Fruit fly (Drosophila melanogaster) whole organism, embryonic: ENCODE data around the gene CG13893.

Source experiments
- CG10147 ChIP-seq: fragments of 200-800 bp; sonication (Bioruptor generic); optimal IDR thresholded peaks from 2 replicates; lab custom pipeline; 2019; ENCODE audit warnings: missing biosample characterization, mild to moderate bottlenecking, missing genetic modification characterization, moderate library complexity
- CG1024 ChIP-seq: fragments of 200-800 bp; sonication (Bioruptor generic); IDR thresholded peaks from 2 replicates; pipeline ENCODE4 v1.3.6; 2022; ENCODE audit warnings: missing biosample characterization, missing genetic modification characterization
- CG12769 ChIP-seq: fragments of 200-800 bp; sonication (Bioruptor generic); optimal IDR thresholded peaks from 2 replicates; lab custom pipeline; 2019; ENCODE audit warnings: missing biosample characterization, mild to moderate bottlenecking, missing genetic modification characterization, moderate library complexity
- CG30431 ChIP-seq: fragments of 200-800 bp; sonication (Bioruptor generic); optimal IDR thresholded peaks from 2 replicates; lab custom pipeline; 2017; ENCODE audit warnings: missing biosample characterization, missing genetic modification characterization
- D19A ChIP-seq: fragments of 200-800 bp; optimal IDR thresholded peaks from 3 replicates; lab custom pipeline; 2019; ENCODE audit warnings: missing biosample characterization, mild to moderate bottlenecking, missing genetic modification characterization, moderate library complexity
- Dref ChIP-seq: fragments of 200-800 bp; sonication (Bioruptor generic); IDR thresholded peaks from 2 replicates; pipeline ENCODE4 v1.3.6; 2022; ENCODE audit warnings: missing biosample characterization, missing genetic modification characterization
- Nf-YA ChIP-seq: fragments of 200-800 bp; sonication (Bioruptor generic); IDR thresholded peaks from 2 replicates; pipeline ENCODE4 v1.3.6; 2022; ENCODE audit warnings: missing biosample characterization, missing genetic modification characterization
- Stat92E ChIP-seq, 3 experiments: fragments of >200 bp in 2 of 3; fragments of 200-800 bp in 1 of 3; sonication (Bioruptor generic) in 1 of 3; optimal IDR thresholded peaks; 2 replicates each; lab custom pipeline; 2017 to 2019; ENCODE audit warnings: missing biosample characterization in 3 of 3, missing genetic modification characterization in 3 of 3, mild to moderate bottlenecking in 1 of 3, moderate library complexity in 1 of 3
- Tbp ChIP-seq: fragments of >200 bp; optimal IDR thresholded peaks from 2 replicates; lab custom pipeline; 2018; ENCODE audit warnings: missing biosample characterization, missing genetic modification characterization
- YL-1 ChIP-seq: fragments of 200-800 bp; sonication (Bioruptor generic); optimal IDR thresholded peaks from 3 replicates; lab custom pipeline; 2017; ENCODE audit warnings: missing biosample characterization, mild to moderate bottlenecking, missing genetic modification characterization
- btn ChIP-seq: fragments of 200-800 bp; sonication (Bioruptor generic); optimal IDR thresholded peaks from 2 replicates; lab custom pipeline; 2016; ENCODE audit warnings: missing biosample characterization, missing genetic modification characterization
- cg ChIP-seq: fragments of 200-800 bp; sonication (Bioruptor generic); optimal IDR thresholded peaks from 3 replicates; lab custom pipeline; 2019; ENCODE audit warnings: missing biosample characterization, mild to moderate bottlenecking, missing genetic modification characterization, moderate library complexity
- slou ChIP-seq: fragments of 200-800 bp; sonication (Bioruptor generic); optimal IDR thresholded peaks from 3 replicates; lab custom pipeline; 2016; ENCODE audit warnings: missing biosample characterization, missing genetic modification characterization
- sr ChIP-seq: fragments of 200-800 bp; sonication (Bioruptor generic); IDR thresholded peaks from 3 replicates; pipeline ENCODE4 v1.3.6; 2022; ENCODE audit warnings: missing biosample characterization, missing genetic modification characterization
- zen2 ChIP-seq: fragments of 200-800 bp; sonication (Bioruptor generic); IDR thresholded peaks from 3 replicates; pipeline ENCODE4 v1.3.6; 2022; ENCODE audit warnings: missing biosample characterization, missing genetic modification characterization; ENCODE audit not compliant: partially characterized antibody

The CG13893 gene

DNA sequence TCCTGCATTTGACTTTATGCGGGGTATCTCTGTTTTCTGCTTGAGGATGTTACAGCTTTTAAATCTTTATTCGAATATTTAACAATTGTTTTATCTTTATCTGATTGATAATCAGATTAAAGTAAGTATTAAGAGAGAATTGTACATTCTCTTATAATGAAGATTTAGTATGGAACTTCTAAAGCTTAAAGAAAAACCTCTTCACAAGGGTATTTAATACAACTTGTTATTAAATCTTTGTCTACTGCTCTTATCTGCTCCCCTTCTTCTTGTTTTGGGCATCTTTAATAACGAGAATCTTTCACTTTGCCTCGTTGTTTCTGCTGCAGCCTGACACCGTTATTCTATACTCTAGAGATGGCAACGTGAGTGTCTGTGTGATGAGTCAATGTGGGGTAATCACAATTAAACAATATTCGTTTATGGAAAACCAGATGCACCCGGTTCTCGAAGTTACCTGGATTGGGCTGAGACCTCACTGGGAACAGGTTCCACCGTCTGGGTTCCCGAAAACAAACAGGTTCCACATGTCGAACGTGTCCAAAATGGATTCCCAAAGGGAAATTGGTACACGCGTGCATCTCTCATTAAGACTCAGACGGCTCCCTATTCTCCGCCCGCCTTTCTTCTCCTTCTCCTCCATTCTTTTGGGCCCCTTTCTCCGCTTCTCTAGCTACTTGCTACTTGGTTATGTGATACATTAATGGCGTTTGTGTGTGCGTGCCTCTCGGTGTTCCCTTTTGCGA lies 53.6 kb downstream of the CG13893 start (continued):
- TF ChIP-seq D19A (tag; lab: Kevin White, UChicago) (peak; percentile 53), sr (GFP tag; lab: Robert Waterston, UW) (no peak), slou (no peak), CG1024 (GFP tag; lab: Robert Waterston, UW) (no peak), zen2 (no peak), YL-1 (GFP tag; lab: Kevin White, UChicago) (no peak), btn (GFP tag; lab: Kevin White, UChicago) (no peak), CG12769 (tag; lab: Kevin White, UChicago) (peak; percentile 39), CG30431 (no peak), CG10147 (GFP tag; lab: Kevin White, UChicago) (no peak), Stat92E (GFP tag; optimal IDR thresholded peaks at IDR 0.05; lab: Kevin White, UChicago) (no peak), Nf-YA (no peak), cg (GFP tag; lab: Kevin White, UChicago) (peak; percentile 26), Tbp (GFP tag; lab: Kevin White, UChicago) (no peak), Dref (GFP tag; lab: Robert Waterston, UW) (no peak)
